Worm (Caenorhabditis elegans): ENCODE data around the gene F46C5.10.

DNA sequence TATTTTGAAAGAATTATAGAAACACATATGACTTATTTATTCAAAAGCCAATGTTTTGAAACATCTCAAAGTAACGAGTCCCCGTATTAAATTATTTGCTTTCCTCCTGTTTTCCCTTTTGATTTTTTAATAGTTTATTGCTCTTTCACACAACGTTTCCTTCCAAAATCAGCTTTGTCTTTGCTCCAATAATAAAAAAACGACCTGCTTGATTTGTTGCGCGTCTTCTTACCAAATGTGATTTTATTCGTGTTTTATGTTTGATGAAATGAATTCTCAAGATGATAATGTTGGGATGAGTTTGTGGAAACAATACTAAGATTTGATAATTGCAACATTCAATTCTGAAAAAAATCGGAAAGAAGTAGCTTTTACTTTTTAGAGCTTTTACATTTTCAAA, 6.5 kb downstream of the F46C5.10 start:
- no peak for TF ChIP-seq mef-2 (tag; optimal IDR thresholded peaks at IDR 0.05)
- no peak for TF ChIP-seq snpc-4 (tag; optimal IDR thresholded peaks at IDR 0.05)
- no peak for TF ChIP-seq nhr-237 (tag; optimal IDR thresholded peaks at IDR 0.05)
- TF ChIP-seq ztf-11 (tag; optimal IDR thresholded peaks at IDR 0.05) = no peak
- peak in 1 of 6 experiments; percentile 23 for TF ChIP-seq elt-3 (tag; optimal IDR thresholded peaks at IDR 0.05)
- no peak for TF ChIP-seq C04F5.9 (tag; optimal IDR thresholded peaks at IDR 0.05)
- TF ChIP-seq lin-14 (GFP tag; optimal IDR thresholded peaks at IDR 0.05) = no peak
- TF ChIP-seq mdl-1 (tag; optimal IDR thresholded peaks at IDR 0.05) = no peak
- no peak for TF ChIP-seq ces-1 (GFP tag; optimal IDR thresholded peaks at IDR 0.05)
- TF ChIP-seq fkh-4 (tag; optimal IDR thresholded peaks at IDR 0.05; ENCODE audit: borderline replicate concordance) = no peak
- no peak for TF ChIP-seq unc-98 (GFP tag; IDR thresholded peaks at IDR 0.05)

Data from whole organism, L1 larva.